Worm (Caenorhabditis elegans) whole organism, L2 larva: ENCODE data around the gene srw-101.

Experiments used
- C34F6.9 ChIP-seq: fragments of 150-350 bp; optimal IDR thresholded peaks from 2 replicates; lab custom pipeline; 2014; ENCODE audit warnings: missing biosample characterization, missing genetic modification characterization
- F13H6.1 ChIP-seq: sonication (generic microtip); optimal IDR thresholded peaks from 2 replicates; lab custom pipeline; 2016; ENCODE audit warnings: missing genetic modification characterization, missing compliant biosample characterization
- egl-27 ChIP-seq: sonication (generic microtip); optimal IDR thresholded peaks from 3 replicates; lab custom pipeline; 2017; ENCODE audit warnings: missing biosample characterization, missing genetic modification reagents, missing genetic modification characterization
- elt-3 ChIP-seq: sonication (generic microtip); optimal IDR thresholded peaks from 2 replicates; lab custom pipeline; 2017; ENCODE audit warnings: missing biosample characterization, missing genetic modification characterization
- fos-1 ChIP-seq: fragments of 150-350 bp; optimal IDR thresholded peaks from 2 replicates; lab custom pipeline; 2014; ENCODE audit warnings: missing biosample characterization, missing genetic modification characterization
- lin-11 ChIP-seq: fragments of 150-350 bp; sonication (generic microtip); optimal IDR thresholded peaks from 2 replicates; lab custom pipeline; 2014; ENCODE audit warnings: missing biosample characterization, missing genetic modification characterization, inconsistent platforms, mixed read lengths
- lin-13 ChIP-seq: fragments of 150-350 bp; optimal IDR thresholded peaks from 2 replicates; lab custom pipeline; 2014; ENCODE audit warnings: missing biosample characterization, missing genetic modification reagents, missing genetic modification characterization
- nhr-11 ChIP-seq: fragments of 150-350 bp; optimal IDR thresholded peaks from 2 replicates; lab custom pipeline; 2014; ENCODE audit warnings: missing biosample characterization, missing genetic modification characterization
- nhr-77 ChIP-seq: fragments of 150-350 bp; optimal IDR thresholded peaks from 2 replicates; lab custom pipeline; 2014; ENCODE audit warnings: missing biosample characterization, missing genetic modification characterization
- skn-1 ChIP-seq: sonication (generic microtip); optimal IDR thresholded peaks from 2 replicates; lab custom pipeline; 2017; ENCODE audit warnings: missing biosample characterization, missing genetic modification characterization
- sma-3 ChIP-seq: sonication (generic microtip); optimal IDR thresholded peaks from 2 replicates; lab custom pipeline; 2016; ENCODE audit warnings: missing genetic modification reagents, missing genetic modification characterization, missing compliant biosample characterization
- sma-9 ChIP-seq, 2 experiments: fragments of 150-350 bp in 1 of 2; sonication (generic microtip) in 1 of 2; optimal IDR thresholded peaks; 2 replicates each; lab custom pipeline; 2014 to 2016; ENCODE audit warnings: missing genetic modification characterization in 2 of 2, mild to moderate bottlenecking in 1 of 2, missing biosample characterization in 1 of 2, missing compliant biosample characterization in 1 of 2, missing genetic modification reagents in 1 of 2, moderate library complexity in 1 of 2
- ztf-11 ChIP-seq: sonication (generic microtip); optimal IDR thresholded peaks from 2 replicates; lab custom pipeline; 2017; ENCODE audit warnings: missing biosample characterization, missing genetic modification characterization

DNA sequence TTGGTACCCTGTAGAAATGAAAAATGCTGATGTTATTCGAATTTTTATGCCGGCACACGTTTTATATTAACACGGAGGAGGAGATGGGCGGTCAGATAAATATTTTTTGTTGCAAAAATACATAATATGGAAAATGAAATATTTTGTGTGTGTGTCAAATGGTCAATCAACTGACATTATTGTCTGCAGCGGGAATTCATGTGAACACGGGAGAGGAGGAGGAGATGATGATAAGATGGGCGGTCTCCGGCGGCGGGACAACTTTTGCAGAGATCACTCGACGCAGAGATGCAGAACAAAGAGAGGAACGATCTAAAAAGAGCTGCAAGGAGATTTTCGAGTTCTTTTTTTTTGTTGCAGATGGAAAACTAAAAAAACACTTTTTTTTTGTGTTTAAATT lies 49.7 kb downstream of the srw-101 start, which contains the start of gene dhs-13:
- TF ChIP-seq ztf-11 (tag; lab: Kevin White, UChicago) (no peak), C34F6.9 (tag; lab: Kevin White, UChicago) (no peak), lin-13 (no peak), nhr-77 (tag; lab: Kevin White, UChicago) (no peak), sma-3 (peak; percentile 1), lin-11 (tag; lab: Kevin White, UChicago) (no peak), nhr-11 (tag; lab: Kevin White, UChicago) (no peak), F13H6.1 (peak; percentile 21), sma-9 (GFP tag; optimal IDR thresholded peaks at IDR 0.05; lab: Kevin White, UChicago) (peak; percentile 58), sma-9 (tag; optimal IDR thresholded peaks at IDR 0.05; lab: Kevin White, UChicago) (no peak), skn-1 (tag; lab: Kevin White, UChicago) (no peak), egl-27 (no peak), fos-1 (tag; lab: Kevin White, UChicago) (peak; percentile 49), elt-3 (tag; lab: Kevin White, UChicago) (no peak)
